Worm (Caenorhabditis elegans) whole organism, L1 larva: ENCODE measurements around the gene C55A6.11.

Experiments used
- C34B4.2 ChIP-seq: sonication (generic microtip); optimal IDR thresholded peaks from 2 replicates; lab custom pipeline; 2017; ENCODE audit warnings: mild to moderate bottlenecking, missing genetic modification characterization, missing compliant biosample characterization
- alr-1 ChIP-seq: fragments of 200-800 bp; sonication (Bioruptor generic); optimal IDR thresholded peaks from 2 replicates; lab custom pipeline; 2018; ENCODE audit warnings: borderline replicate concordance, mild to moderate bottlenecking, missing genetic modification characterization, missing compliant biosample characterization
- ama-1 ChIP-seq: fragments of 150-350 bp; optimal IDR thresholded peaks from 2 replicates; lab custom pipeline; 2014
- egl-27 ChIP-seq, 2 experiments: fragments of 150-350 bp in 1 of 2; sonication (generic microtip); optimal IDR thresholded peaks; 3 replicates each; lab custom pipeline; 2017 to 2018; ENCODE audit warnings: missing biosample characterization in 2 of 2, missing genetic modification characterization in 2 of 2, missing genetic modification reagents in 2 of 2
- fkh-10 ChIP-seq: sonication (generic microtip); optimal IDR thresholded peaks from 2 replicates; lab custom pipeline; 2017; ENCODE audit warnings: missing biosample characterization, missing genetic modification reagents, missing genetic modification characterization
- nhr-11 ChIP-seq: fragments of 150-350 bp; optimal IDR thresholded peaks from 2 replicates; lab custom pipeline; 2014; ENCODE audit warnings: missing biosample characterization, missing genetic modification characterization
- nhr-237 ChIP-seq: fragments of 150-350 bp; optimal IDR thresholded peaks from 2 replicates; lab custom pipeline; 2014; ENCODE audit warnings: missing biosample characterization, missing genetic modification characterization
- nhr-47 ChIP-seq: sonication (generic microtip); optimal IDR thresholded peaks from 2 replicates; lab custom pipeline; 2016; ENCODE audit warnings: mild to moderate bottlenecking, missing genetic modification characterization, moderate library complexity, missing compliant biosample characterization
- snpc-4 ChIP-seq: fragments of 150-350 bp; optimal IDR thresholded peaks from 2 replicates; lab custom pipeline; 2014; ENCODE audit warnings: missing biosample characterization, missing genetic modification characterization

DNA sequence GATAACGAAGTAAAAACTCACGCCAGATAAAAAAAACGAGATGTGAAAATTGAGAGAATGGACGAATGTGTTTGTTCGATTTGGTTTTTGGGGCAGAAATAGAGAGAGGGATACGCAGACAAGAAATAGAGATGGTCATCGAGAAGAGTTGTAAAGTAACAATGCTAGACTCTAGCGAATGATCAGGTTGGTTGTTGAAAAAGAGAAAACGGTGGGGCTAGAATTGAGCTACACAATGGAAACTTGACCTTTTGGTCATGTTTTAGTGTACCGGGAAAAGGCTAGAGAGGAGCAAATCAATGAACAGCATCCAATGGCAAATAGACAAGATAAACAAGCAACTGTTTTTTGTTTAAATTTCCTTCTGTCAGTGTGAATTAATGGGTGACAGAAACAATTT, 29.9 kb upstream of the C55A6.11 start, which contains the start of gene dhs-19:
- TF ChIP-seq nhr-237 (tag; lab: Kevin White, UChicago), result no peak
- no peak for TF ChIP-seq fkh-10
- TF ChIP-seq egl-27 (tag; optimal IDR thresholded peaks at IDR 0.05; lab: Kevin White, UChicago), result no peak
- TF ChIP-seq nhr-11 (tag; lab: Kevin White, UChicago), result no peak
- no peak for TF ChIP-seq C34B4.2 (tag; lab: Kevin White, UChicago)
- TF ChIP-seq alr-1, result no peak
- no peak for TF ChIP-seq ama-1 (lab: Kevin White, UChicago)
- no peak for TF ChIP-seq snpc-4 (tag; lab: Kevin White, UChicago)
- no peak for TF ChIP-seq nhr-47 (tag; lab: Kevin White, UChicago)
